Fruit fly (Drosophila melanogaster): ENCODE measurements around the gene Gr39b.
A peak's percentile ranks its signal among the peaks of the same experiment; 100 is the strongest.

The Gr39b gene

DNA sequence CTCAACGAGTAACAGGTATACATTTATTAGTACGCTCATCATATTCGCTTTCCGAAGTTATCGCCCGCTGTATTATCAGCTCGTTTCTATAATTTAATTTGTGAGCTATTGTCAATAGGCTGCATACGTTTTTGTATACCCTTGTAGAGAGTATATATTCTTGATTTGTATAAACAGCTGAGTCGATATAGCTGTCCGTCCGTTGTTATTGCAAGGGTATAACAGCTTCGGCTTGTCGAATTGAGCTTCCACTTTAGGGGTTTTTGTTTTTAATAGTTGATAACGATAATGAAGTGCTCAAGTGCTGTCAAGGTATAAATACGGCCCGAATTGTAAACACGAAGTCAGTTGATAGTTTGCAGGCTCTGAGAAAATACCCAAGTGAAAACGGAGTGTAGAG lies 1.4 kb upstream of the Gr39b start, which contains the start of gene CG8665:
Gene CG8665, plus strand, starts transcription at position 342 of the 400 bp plus-strand sequence.
- no peak for TF ChIP-seq CG15011 (GFP tag; optimal IDR thresholded peaks at IDR 0.05)
- no peak for TF ChIP-seq Sry-δ (GFP tag; optimal IDR thresholded peaks at IDR 0.05)
- TF ChIP-seq HLH4C (GFP tag; IDR thresholded peaks at IDR 0.05; ENCODE audit: partially characterized antibody), result no peak
- peak; percentile 69; the same call in 1 of the 3 replicates for TF ChIP-seq Dbx (GFP tag; IDR thresholded peaks at IDR 0.05)
- TF ChIP-seq Neu2 (GFP tag; optimal IDR thresholded peaks at IDR 0.05; ENCODE audit: borderline replicate concordance), result no peak
- no peak for TF ChIP-seq ham (GFP tag; IDR thresholded peaks at IDR 0.05)
- no peak for TF ChIP-seq CG12236 (GFP tag; optimal IDR thresholded peaks at IDR 0.05)
- TF ChIP-seq tgo (GFP tag; IDR thresholded peaks at IDR 0.05), result 0 out of 3 replicates have a peak, but pooled peaks have one; percentile 24
- TF ChIP-seq CG11723 (GFP tag; optimal IDR thresholded peaks at IDR 0.05), result peak; percentile 1
- TF ChIP-seq ato (GFP tag; IDR thresholded peaks at IDR 0.05; ENCODE audit: partially characterized antibody), result no peak
- TF ChIP-seq CG31224 (GFP tag; IDR thresholded peaks at IDR 0.05), result no peak
- TF ChIP-seq Vsx1 (GFP tag; optimal IDR thresholded peaks at IDR 0.05), result no peak
- peak; percentile 64; the same call in 1 of the 2 replicates for TF ChIP-seq CG14014 (GFP tag; IDR thresholded peaks at IDR 0.05)
- peak; percentile 6 for TF ChIP-seq CG6813 (GFP tag; optimal IDR thresholded peaks at IDR 0.05)
- TF ChIP-seq chif (GFP tag; optimal IDR thresholded peaks at IDR 0.05), result no peak
- TF ChIP-seq salm (tag; optimal IDR thresholded peaks at IDR 0.05), result peak; percentile 29
- no peak for TF ChIP-seq CG6791 (GFP tag; IDR thresholded peaks at IDR 0.05; ENCODE audit: partially characterized antibody)
- 0 out of 2 replicates have a peak, but pooled peaks have one; percentile 22 for TF ChIP-seq Atf6 (GFP tag; IDR thresholded peaks at IDR 0.05)
- peak; percentile 70 for TF ChIP-seq dysf (GFP tag; IDR thresholded peaks at IDR 0.05)
- no peak for TF ChIP-seq CG6765 (GFP tag; optimal IDR thresholded peaks at IDR 0.05)
- no peak for TF ChIP-seq inv (GFP tag; IDR thresholded peaks at IDR 0.05; ENCODE audit: partially characterized antibody)
- peak; percentile 11 for TF ChIP-seq Myb (GFP tag; optimal IDR thresholded peaks at IDR 0.05)
- TF ChIP-seq CG10274 (GFP tag; optimal IDR thresholded peaks at IDR 0.05), result peak; percentile 49
- TF ChIP-seq Gug (GFP tag; IDR thresholded peaks at IDR 0.05), result peak; percentile 24; the same call in 1 of the 4 replicates
- no peak for TF ChIP-seq Lim3 (GFP tag; IDR thresholded peaks at IDR 0.05)
- TF ChIP-seq H2.0 (GFP tag; IDR thresholded peaks at IDR 0.05), result 0 out of 2 replicates have a peak, but pooled peaks have one; percentile 33
- TF ChIP-seq Adf1 (GFP tag; IDR thresholded peaks at IDR 0.05), result no peak; the same call in 1 of the 2 replicates
- no peak for TF ChIP-seq trh (GFP tag; optimal IDR thresholded peaks at IDR 0.05)
- peak; percentile 5 for TF ChIP-seq bcd (GFP tag; optimal IDR thresholded peaks at IDR 0.05)
- no peak for TF ChIP-seq prd (optimal IDR thresholded peaks at IDR 0.05)
- TF ChIP-seq prd (GFP tag; IDR thresholded peaks at IDR 0.05), result no peak
- TF ChIP-seq CG13424 (tag; optimal IDR thresholded peaks at IDR 0.05), result peak; percentile 58
- TF ChIP-seq az2 (GFP tag; optimal IDR thresholded peaks at IDR 0.05), result peak; percentile 31
- no peak for TF ChIP-seq bowl (GFP tag; IDR thresholded peaks at IDR 0.05)
- TF ChIP-seq CG34422 (GFP tag; IDR thresholded peaks at IDR 0.05), result no peak
- TF ChIP-seq vvl (GFP tag; IDR thresholded peaks at IDR 0.05), result no peak; the same call in 1 of the 2 replicates
- TF ChIP-seq CG9817 (tag; optimal IDR thresholded peaks at IDR 0.05), result peak; percentile 53
- TF ChIP-seq CG1647 (GFP tag; optimal IDR thresholded peaks at IDR 0.05), result peak; percentile 16
- TF ChIP-seq Trl (optimal IDR thresholded peaks at IDR 0.05), result no peak
- no peak for TF ChIP-seq Trl (GFP tag; optimal IDR thresholded peaks at IDR 0.05)
- TF ChIP-seq fd3F (GFP tag; optimal IDR thresholded peaks at IDR 0.05), result peak; percentile 42
- peak; percentile 65 for TF ChIP-seq mirr (GFP tag; optimal IDR thresholded peaks at IDR 0.05)
- no peak for TF ChIP-seq CG8290 (GFP tag; optimal IDR thresholded peaks at IDR 0.05)
- TF ChIP-seq CG8290 (tag; optimal IDR thresholded peaks at IDR 0.05), result peak in 1 of 2 experiments; percentile 69
- peak; percentile 78 for TF ChIP-seq gem (tag; optimal IDR thresholded peaks at IDR 0.05)
- TF ChIP-seq Fer2 (tag; optimal IDR thresholded peaks at IDR 0.05), result peak; percentile 15
- no peak for TF ChIP-seq CG5180 (GFP tag; optimal IDR thresholded peaks at IDR 0.05)
- TF ChIP-seq YL-1 (GFP tag; optimal IDR thresholded peaks at IDR 0.05), result no peak
- TF ChIP-seq CG11456 (GFP tag; IDR thresholded peaks at IDR 0.05), result peak; percentile 65; the same call in 1 of the 3 replicates
- TF ChIP-seq ara (GFP tag; IDR thresholded peaks at IDR 0.05), result no peak
- TF ChIP-seq Rx (GFP tag; IDR thresholded peaks at IDR 0.05), result no peak
- TF ChIP-seq HLH54F (GFP tag; optimal IDR thresholded peaks at IDR 0.05), result peak; percentile 4
